Fruit fly (Drosophila melanogaster) whole organism, adult: ENCODE measurements around the gene CG6015.

ENCODE experiments used
- CG14711 ChIP-seq: fragments of 200-800 bp; sonication (Bioruptor generic); optimal IDR thresholded peaks from 2 replicates; lab custom pipeline; 2018; ENCODE audit warnings: missing biosample characterization, mild to moderate bottlenecking, missing genetic modification characterization, moderate library complexity
- CG7045 ChIP-seq: fragments of 200-800 bp; sonication (Bioruptor generic); optimal IDR thresholded peaks from 2 replicates; lab custom pipeline; 2017; ENCODE audit warnings: missing biosample characterization, mild to moderate bottlenecking, missing genetic modification characterization
- CG7101 ChIP-seq: fragments of 200-800 bp; sonication (Bioruptor generic); optimal IDR thresholded peaks from 2 replicates; lab custom pipeline; 2018; ENCODE audit warnings: missing biosample characterization, mild to moderate bottlenecking, missing genetic modification characterization, moderate library complexity
- Hr96 ChIP-seq: fragments of 200-800 bp; sonication (Bioruptor generic); optimal IDR thresholded peaks from 2 replicates; lab custom pipeline; 2016; ENCODE audit warnings: missing biosample characterization, missing genetic modification characterization
- toe ChIP-seq: fragments of 200-800 bp; sonication (Bioruptor generic); optimal IDR thresholded peaks from 2 replicates; lab custom pipeline; 2016; ENCODE audit warnings: missing biosample characterization, missing genetic modification characterization

- no peak for TF ChIP-seq Hr96 (GFP tag; lab: Kevin White, UChicago)
- TF ChIP-seq CG7045 = no peak
- no peak for TF ChIP-seq CG14711 (tag; lab: Kevin White, UChicago)
- TF ChIP-seq toe = no peak
- TF ChIP-seq CG7101 (tag; lab: Kevin White, UChicago) = no peak
Measured at dm6 chr3R:21991603-21992002, 42.5 kb downstream of the CG6015 start.
